Worm (Caenorhabditis elegans): ENCODE measurements around the gene Y76A2B.4.
A peak's percentile ranks its signal among the peaks of the same experiment; 100 is the strongest.

Y76A2B.4 gene

DNA sequence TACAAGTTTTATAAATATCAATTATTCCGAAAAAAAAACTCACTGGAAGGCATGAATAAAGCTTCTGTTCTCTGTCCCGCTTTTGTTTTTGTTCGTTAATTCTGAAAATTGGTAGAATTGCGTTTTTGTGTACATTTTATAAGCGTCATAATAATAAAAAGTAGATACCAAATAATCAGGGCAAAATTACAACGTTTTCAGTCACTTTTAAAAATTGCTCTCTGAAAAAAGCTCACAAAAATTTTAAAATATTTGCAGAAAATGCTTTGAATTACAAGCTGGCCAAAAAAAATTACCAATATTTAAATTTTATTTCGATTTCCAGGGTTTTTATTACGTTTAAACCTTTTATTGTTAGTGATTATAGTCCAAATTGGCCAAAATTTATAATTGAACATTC is 8.7 kb upstream of the Y76A2B.4 start, which contains the start of gene scav-2:
Gene scav-2, minus strand, starts transcription at position 101 of the 400 bp plus-strand sequence.
- no peak for TF ChIP-seq F26F4.8 (GFP tag; conservative IDR thresholded peaks at IDR 0.05)
- no peak for TF ChIP-seq dmd-6 (GFP tag; IDR thresholded peaks at IDR 0.05)
- TF ChIP-seq T26A8.4 (GFP tag; IDR thresholded peaks at IDR 0.05) = no peak
- TF ChIP-seq daf-16 (GFP tag; optimal IDR thresholded peaks at IDR 0.05) = no peak
- TF ChIP-seq daf-16 (tag; optimal IDR thresholded peaks at IDR 0.05) = no peak
- no peak for TF ChIP-seq ctbp-1 (GFP tag; IDR thresholded peaks at IDR 0.05)
- TF ChIP-seq nhr-10 (tag; optimal IDR thresholded peaks at IDR 0.05) = no peak
- TF ChIP-seq pha-4 (GFP tag; IDR thresholded peaks at IDR 0.05) = no peak
- no peak for TF ChIP-seq pha-4 (tag; optimal IDR thresholded peaks at IDR 0.05)
- no peak for TF ChIP-seq egl-43 (GFP tag; IDR thresholded peaks at IDR 0.05)
- TF ChIP-seq gei-8 (GFP tag; optimal IDR thresholded peaks at IDR 0.05) = no peak
- TF ChIP-seq Y105C5A.15 (GFP tag; IDR thresholded peaks at IDR 0.05) = no peak
- TF ChIP-seq daf-12 (tag; optimal IDR thresholded peaks at IDR 0.05) = no peak
- TF ChIP-seq spr-3 (GFP tag; optimal IDR thresholded peaks at IDR 0.05) = no peak
- no peak for TF ChIP-seq hif-1 (tag; optimal IDR thresholded peaks at IDR 0.05)
- no peak for TF ChIP-seq mes-2 (tag; optimal IDR thresholded peaks at IDR 0.05; ENCODE audit: poor library complexity, severe bottlenecking)
- no peak for TF ChIP-seq rbr-2 (tag; optimal IDR thresholded peaks at IDR 0.05)
- TF ChIP-seq ceh-20 (GFP tag; IDR thresholded peaks at IDR 0.05) = no peak
- no peak for TF ChIP-seq cey-2 (tag; optimal IDR thresholded peaks at IDR 0.05; ENCODE audit: borderline replicate concordance, insufficient read depth)
- no peak for TF ChIP-seq snpc-4 (tag; optimal IDR thresholded peaks at IDR 0.05)
- no peak for TF ChIP-seq snpc-1.2 (GFP tag; IDR thresholded peaks at IDR 0.05)

DNA sequence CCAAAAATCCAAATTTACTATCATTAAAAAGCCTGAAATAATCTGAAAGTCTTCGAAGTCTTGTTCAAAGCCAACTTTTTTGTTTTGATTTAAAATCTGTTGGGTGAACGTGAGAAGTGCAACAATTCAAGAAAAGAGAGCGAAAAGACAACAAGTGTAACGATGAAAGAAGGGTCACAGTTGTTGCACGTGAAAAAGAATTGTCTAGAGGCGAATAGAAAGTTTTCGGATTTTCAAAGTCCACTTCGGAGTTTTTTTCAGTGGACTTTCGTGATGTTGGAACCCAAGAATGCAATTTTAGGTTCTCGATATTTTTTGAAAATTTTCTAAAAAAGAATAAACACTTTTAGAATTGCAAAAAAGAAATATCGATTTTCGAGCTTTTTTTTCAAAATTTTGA is 3.4 kb upstream of the Y76A2B.4 start:
- TF ChIP-seq mxl-2 (GFP tag; conservative IDR thresholded peaks at IDR 0.05) (no peak), snpc-4 (tag; optimal IDR thresholded peaks at IDR 0.05) (no peak), lsy-2 (tag; optimal IDR thresholded peaks at IDR 0.05) (peak in 1 of 2 experiments; percentile 24), attf-4 (tag; optimal IDR thresholded peaks at IDR 0.05) (no peak), mdt-29 (GFP tag; IDR thresholded peaks at IDR 0.05) (0 out of 2 replicates have a peak, but pooled peaks have one; percentile 32), hlh-30 (tag; optimal IDR thresholded peaks at IDR 0.05; ENCODE audit: insufficient read depth) (peak; percentile 68), daf-12 (tag; optimal IDR thresholded peaks at IDR 0.05) (no peak), pqm-1 (tag; optimal IDR thresholded peaks at IDR 0.05) (no peak), egl-43 (GFP tag; IDR thresholded peaks at IDR 0.05) (no peak), vab-7 (GFP tag; IDR thresholded peaks at IDR 0.05) (no peak), zfp-2 (tag; optimal IDR thresholded peaks at IDR 0.05) (no peak), ceh-28 (tag; optimal IDR thresholded peaks at IDR 0.05) (no peak), T20F7.1 (GFP tag; optimal IDR thresholded peaks at IDR 0.05) (no peak), ceh-62 (tag; optimal IDR thresholded peaks at IDR 0.05) (no peak), ceh-20 (GFP tag; IDR thresholded peaks at IDR 0.05) (no peak), unc-62 (GFP tag; optimal IDR thresholded peaks at IDR 0.05 in 1 of 2) (no peak), unc-62 (tag; optimal IDR thresholded peaks at IDR 0.05) (no peak), mdl-1 (tag; optimal IDR thresholded peaks at IDR 0.05) (no peak), ceh-44 (GFP tag; IDR thresholded peaks at IDR 0.05) (no peak), unc-130 (GFP tag; optimal IDR thresholded peaks at IDR 0.05) (no peak), Y75B8A.6 (GFP tag; IDR thresholded peaks at IDR 0.05) (no peak), nhr-6 (tag; optimal IDR thresholded peaks at IDR 0.05) (no peak), hif-1 (tag; optimal IDR thresholded peaks at IDR 0.05) (peak in 1 of 2 experiments; percentile 93), daf-16 (GFP tag; optimal IDR thresholded peaks at IDR 0.05) (no peak), daf-16 (tag; optimal IDR thresholded peaks at IDR 0.05) (no peak), aly-2 (tag; optimal IDR thresholded peaks at IDR 0.05) (no peak), lin-15B (tag; optimal IDR thresholded peaks at IDR 0.05) (no peak), T26A8.4 (GFP tag; IDR thresholded peaks at IDR 0.05) (no peak), ceh-82 (tag; optimal IDR thresholded peaks at IDR 0.05) (no peak)

Data from whole organism, L4 larva.